Worm (Caenorhabditis elegans): Measurements from ENCODE around the gene set-30.

- TF ChIP-seq ama-1 (optimal IDR thresholded peaks at IDR 0.05) (no peak), aly-1 (tag; optimal IDR thresholded peaks at IDR 0.05) (no peak), F13C5.2 (tag; optimal IDR thresholded peaks at IDR 0.05) (no peak), scrt-1 (GFP tag; IDR thresholded peaks at IDR 0.05) (no peak), hmbx-1 (tag; optimal IDR thresholded peaks at IDR 0.05) (no peak), sea-1 (GFP tag; conservative IDR thresholded peaks at IDR 0.05) (no peak), tbx-37 (GFP tag; conservative IDR thresholded peaks at IDR 0.05) (no peak), flt-1 (GFP tag; IDR thresholded peaks at IDR 0.05) (no peak), tra-4 (tag; optimal IDR thresholded peaks at IDR 0.05) (no peak), B0310.2 (tag; optimal IDR thresholded peaks at IDR 0.05) (no peak), ceh-36 (tag; optimal IDR thresholded peaks at IDR 0.05) (no peak), pes-1 (GFP tag; IDR thresholded peaks at IDR 0.05) (no peak)
Measured at ce11 chrX:4987617-4988016, 11.5 kb upstream of the set-30 start.

Measured in whole organism, early embryonic.